Worm (Caenorhabditis elegans) whole organism, L4 larva: Measurements from ENCODE around the gene F02H6.2.

Experiments used
- T20F7.1 ChIP-seq: fragments of 200-800 bp; sonication (Bioruptor generic); optimal IDR thresholded peaks from 2 replicates; lab custom pipeline; 2018; ENCODE audit warnings: mild to moderate bottlenecking, missing genetic modification characterization, missing compliant biosample characterization
- ceh-82 ChIP-seq: sonication (generic microtip); optimal IDR thresholded peaks from 2 replicates; lab custom pipeline; 2017; ENCODE audit warnings: missing biosample characterization, missing genetic modification characterization
- egl-27 ChIP-seq: sonication (generic microtip); optimal IDR thresholded peaks from 3 replicates; lab custom pipeline; 2017; ENCODE audit warnings: missing biosample characterization, missing genetic modification reagents, missing genetic modification characterization
- fkh-10 ChIP-seq: fragments of 150-350 bp; optimal IDR thresholded peaks from 2 replicates; lab custom pipeline; 2014; ENCODE audit warnings: missing biosample characterization, missing genetic modification reagents, missing genetic modification characterization
- jun-1 ChIP-seq: fragments of 150-350 bp; optimal IDR thresholded peaks from 2 replicates; lab custom pipeline; 2014; ENCODE audit warnings: missing biosample characterization, missing genetic modification reagents, missing genetic modification characterization
- lin-39 ChIP-seq: fragments of 150-350 bp; optimal IDR thresholded peaks from 2 replicates; lab custom pipeline; 2014; ENCODE audit warnings: missing biosample characterization, missing genetic modification reagents, missing genetic modification characterization
- nhr-11 ChIP-seq: fragments of 150-350 bp; optimal IDR thresholded peaks from 2 replicates; lab custom pipeline; 2014; ENCODE audit warnings: missing biosample characterization, missing genetic modification characterization
- nhr-111 ChIP-seq: fragments of 200-800 bp; sonication (Bioruptor generic); optimal IDR thresholded peaks from 2 replicates; lab custom pipeline; 2018; ENCODE audit warnings: mild to moderate bottlenecking, missing genetic modification characterization, missing compliant biosample characterization
- nhr-77 ChIP-seq: fragments of 150-350 bp; optimal IDR thresholded peaks from 2 replicates; lab custom pipeline; 2014; ENCODE audit warnings: missing biosample characterization, missing genetic modification characterization
- pha-4 ChIP-seq, 2 experiments: fragments of 150-350 bp in 1 of 2; fragments of 200-800 bp in 1 of 2; sonication (Bioruptor generic) in 1 of 2; IDR thresholded peaks in 1 of 2; optimal IDR thresholded peaks in 1 of 2; 2 replicates each; pipeline versions ENCODE4 v1.3.6 to Lab custom; 2014 to 2022; ENCODE audit warnings: missing genetic modification characterization in 2 of 2, missing genetic modification reagents in 2 of 2, missing biosample characterization in 1 of 2, missing compliant biosample characterization in 1 of 2
- snpc-1.2 ChIP-seq: fragments of 200-800 bp; sonication (Bioruptor generic); IDR thresholded peaks from 2 replicates; pipeline ENCODE4 v1.3.6; 2022; ENCODE audit warnings: missing genetic modification reagents, missing genetic modification characterization, missing compliant biosample characterization
- snpc-4 ChIP-seq: fragments of 150-350 bp; optimal IDR thresholded peaks from 2 replicates; lab custom pipeline; 2014; ENCODE audit warnings: missing biosample characterization, missing genetic modification characterization
- unc-130 ChIP-seq: sonication (generic microtip); optimal IDR thresholded peaks from 2 replicates; lab custom pipeline; 2016; ENCODE audit warnings: missing genetic modification reagents, missing genetic modification characterization, missing compliant biosample characterization
- unc-62 ChIP-seq, 3 experiments: fragments of 150-350 bp in 1 of 3; sonication (generic microtip); optimal IDR thresholded peaks in 2 of 3; peaks in 1 of 3; 1 replicate in 1 of 3; 2 replicates in 2 of 3; lab custom pipeline; 2014 to 2017; ENCODE audit warnings: missing biosample characterization in 3 of 3, missing genetic modification characterization in 3 of 3, missing genetic modification reagents in 3 of 3, missing genotype in 1 of 3

DNA sequence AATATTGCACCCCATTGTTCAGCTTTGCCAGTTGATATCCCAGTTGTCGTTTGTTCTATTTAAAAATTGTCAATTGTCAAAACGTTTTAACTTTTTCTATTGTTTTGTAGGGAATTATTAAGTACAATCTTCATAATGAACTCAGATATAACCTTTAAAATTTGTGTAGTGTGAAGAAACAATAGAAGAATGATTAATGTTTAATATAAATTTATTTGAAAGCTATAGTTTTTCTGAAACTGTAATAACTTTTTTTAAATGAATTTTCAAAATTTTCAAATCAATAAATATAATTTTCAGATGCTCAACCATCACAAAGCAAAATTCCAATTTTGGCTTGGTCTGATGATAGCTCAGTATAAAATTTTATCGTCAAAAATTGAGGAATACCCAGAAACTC is 4.4 kb upstream of the F02H6.2 start, which contains the start of gene K01G12.22:
- TF ChIP-seq snpc-1.2 (GFP tag; lab: Robert Waterston, UW) (no peak), egl-27 (no peak), nhr-77 (tag; lab: Kevin White, UChicago) (no peak), nhr-11 (tag; lab: Kevin White, UChicago) (no peak), lin-39 (tag; lab: Kevin White, UChicago) (no peak), snpc-4 (tag; lab: Kevin White, UChicago) (no peak), fkh-10 (GFP tag; lab: Kevin White, UChicago) (no peak), unc-62 (GFP tag; optimal IDR thresholded peaks at IDR 0.05 in 1 of 2; lab: Kevin White, UChicago) (no peak), unc-62 (tag; optimal IDR thresholded peaks at IDR 0.05; lab: Kevin White, UChicago) (no peak), ceh-82 (no peak), jun-1 (no peak), T20F7.1 (GFP tag; lab: Kevin White, UChicago) (no peak), pha-4 (GFP tag; IDR thresholded peaks at IDR 0.05; lab: Robert Waterston, UW) (no peak), pha-4 (tag; optimal IDR thresholded peaks at IDR 0.05; lab: Kevin White, UChicago) (no peak), nhr-111 (GFP tag; lab: Kevin White, UChicago) (no peak), unc-130 (no peak)
